Worm (Caenorhabditis elegans): Measurements from ENCODE around the gene acr-7.

The acr-7 gene

DNA sequence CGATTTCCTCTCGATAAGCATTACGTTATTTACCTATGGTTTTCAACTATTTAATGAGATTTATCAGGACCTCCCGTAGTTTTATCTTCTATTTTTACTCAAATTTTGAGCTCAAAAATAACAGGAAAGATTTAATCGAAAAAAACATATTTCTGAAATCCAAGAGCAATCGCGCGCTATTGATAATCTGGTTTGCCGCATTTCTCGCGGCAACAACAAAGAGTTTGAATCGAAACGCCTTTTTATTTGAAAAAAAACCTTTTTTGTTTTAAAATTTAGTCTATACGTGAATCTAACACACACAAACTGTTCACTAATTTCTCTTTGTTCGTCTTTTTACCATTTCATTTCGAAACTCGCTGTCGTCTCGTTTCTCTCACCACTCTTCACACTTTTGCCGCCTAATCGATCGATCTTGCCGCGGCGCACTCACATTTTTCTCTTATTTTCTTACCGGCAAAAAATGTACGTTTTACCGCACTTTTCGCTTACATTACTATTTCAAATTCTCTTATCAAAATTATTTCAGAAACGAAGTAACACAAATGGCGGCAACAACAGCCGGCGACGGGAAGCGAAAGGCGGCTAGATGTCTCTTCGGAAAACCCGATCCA, 33.3 kb downstream of the acr-7 start, which contains the start of gene cki-2:
Gene cki-2 (plus strand): TSS at position 337 of the 614 bp plus-strand sequence.
- TF ChIP-seq nhr-20 (tag; optimal IDR thresholded peaks at IDR 0.05) = peak; percentile 1
- TF ChIP-seq lsy-2 (tag; optimal IDR thresholded peaks at IDR 0.05) = peak in 1 of 2 experiments; percentile 49
- peak; percentile 21 to 64 for TF ChIP-seq efl-1 (optimal IDR thresholded peaks at IDR 0.05)
- peak; percentile 72 to 93 for TF ChIP-seq efl-1 (GFP tag; optimal IDR thresholded peaks at IDR 0.05 in 1 of 2)
- peak; percentile 23 to 84 (median 62) for TF ChIP-seq dpl-1 (GFP tag; optimal IDR thresholded peaks at IDR 0.05)
- TF ChIP-seq elt-2 (tag; optimal IDR thresholded peaks at IDR 0.05) = peak; percentile 5
- peak; percentile 25 for TF ChIP-seq lin-14 (GFP tag; optimal IDR thresholded peaks at IDR 0.05)
- peak; percentile 63 to 73 for TF ChIP-seq lin-35 (GFP tag; optimal IDR thresholded peaks at IDR 0.05)
- TF ChIP-seq snu-23 (GFP tag; optimal IDR thresholded peaks at IDR 0.05) = peak; percentile 14
- no peak for TF ChIP-seq C34B4.2 (tag; optimal IDR thresholded peaks at IDR 0.05)
- no peak for TF ChIP-seq unc-98 (GFP tag; IDR thresholded peaks at IDR 0.05)
- no peak for TF ChIP-seq unc-130 (tag; optimal IDR thresholded peaks at IDR 0.05)
- peak; percentile 41 for TF ChIP-seq blmp-1 (tag; optimal IDR thresholded peaks at IDR 0.05)

ce11 chrII:7815406-7815805, 34.2 kb downstream of the acr-7 start:
- no peak for TF ChIP-seq zip-4 (GFP tag; optimal IDR thresholded peaks at IDR 0.05)
- TF ChIP-seq nhr-85 (tag) = peak; percentile 61
- TF ChIP-seq tbx-2 (tag; optimal IDR thresholded peaks at IDR 0.05) = peak; percentile 79
- peak in 1 of 2 experiments; percentile 85 for TF ChIP-seq ztf-11 (tag; optimal IDR thresholded peaks at IDR 0.05)
- no peak for TF ChIP-seq elt-2 (tag; optimal IDR thresholded peaks at IDR 0.05)
- TF ChIP-seq lin-14 (GFP tag; optimal IDR thresholded peaks at IDR 0.05) = peak; percentile 18
- TF ChIP-seq vab-15 (tag; optimal IDR thresholded peaks at IDR 0.05) = peak; percentile 54
- TF ChIP-seq mep-1 (tag; optimal IDR thresholded peaks at IDR 0.05) = peak; percentile 9

ce11 chrII:7814915-7815314, 34.7 kb downstream of the acr-7 start:
- TF ChIP-seq pag-3 (tag; optimal IDR thresholded peaks at IDR 0.05; ENCODE audit: borderline replicate concordance, insufficient read depth) (no peak), tlp-1 (tag; optimal IDR thresholded peaks at IDR 0.05) (no peak), lin-35 (GFP tag; optimal IDR thresholded peaks at IDR 0.05) (no peak), lir-3 (tag; optimal IDR thresholded peaks at IDR 0.05; ENCODE audit: poor library complexity) (no peak), aly-2 (tag; optimal IDR thresholded peaks at IDR 0.05) (no peak), snu-23 (GFP tag; optimal IDR thresholded peaks at IDR 0.05) (no peak), dsc-1 (tag; optimal IDR thresholded peaks at IDR 0.05) (no peak), sptf-1 (tag; optimal IDR thresholded peaks at IDR 0.05) (no peak), nhr-20 (tag; optimal IDR thresholded peaks at IDR 0.05) (no peak), vab-15 (tag; optimal IDR thresholded peaks at IDR 0.05) (no peak), egl-13 (tag; optimal IDR thresholded peaks at IDR 0.05) (no peak), fos-1 (tag; optimal IDR thresholded peaks at IDR 0.05) (no peak), pqm-1 (tag; optimal IDR thresholded peaks at IDR 0.05) (no peak), lin-15B (tag; optimal IDR thresholded peaks at IDR 0.05) (no peak), isw-1 (GFP tag; IDR thresholded peaks at IDR 0.05) (no peak), ces-1 (GFP tag; optimal IDR thresholded peaks at IDR 0.05) (no peak), unc-30 (tag; optimal IDR thresholded peaks at IDR 0.05) (no peak), unc-98 (GFP tag; IDR thresholded peaks at IDR 0.05) (no peak), sup-37 (GFP tag; optimal IDR thresholded peaks at IDR 0.05) (no peak)

DNA sequence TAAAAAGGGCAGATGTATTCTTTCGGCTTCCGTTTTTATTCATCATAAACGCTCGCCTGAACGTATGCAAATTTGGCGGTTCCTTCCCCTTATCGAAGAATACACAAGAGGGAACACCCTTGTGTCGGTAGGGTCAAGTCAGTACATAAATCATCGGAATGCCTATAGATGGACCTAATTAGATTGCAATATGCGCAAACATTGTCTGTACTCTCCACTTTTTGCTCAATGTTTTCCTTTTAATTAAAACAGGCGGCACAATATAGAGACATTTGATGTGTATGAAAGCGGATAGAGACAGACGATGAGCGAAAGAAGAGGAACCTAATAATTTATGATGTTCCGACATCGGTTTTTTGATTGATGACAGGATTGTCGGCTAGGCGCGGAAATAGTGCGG, 35.4 kb downstream of the acr-7 start:
- TF ChIP-seq egl-27 (tag; optimal IDR thresholded peaks at IDR 0.05) (no peak), mef-2 (tag; optimal IDR thresholded peaks at IDR 0.05) (no peak), C34B4.2 (tag; optimal IDR thresholded peaks at IDR 0.05) (no peak), tlp-1 (tag; optimal IDR thresholded peaks at IDR 0.05) (no peak), rnt-1 (tag; optimal IDR thresholded peaks at IDR 0.05) (no peak), hpl-2 (GFP tag; optimal IDR thresholded peaks at IDR 0.05) (no peak), isw-1 (GFP tag; IDR thresholded peaks at IDR 0.05) (no peak), dpl-1 (GFP tag; optimal IDR thresholded peaks at IDR 0.05) (no peak), ceh-88 (GFP tag; IDR thresholded peaks at IDR 0.05) (no peak), tbx-2 (tag; optimal IDR thresholded peaks at IDR 0.05) (peak; percentile 49), elt-2 (tag; optimal IDR thresholded peaks at IDR 0.05) (no peak), ceh-82 (tag; optimal IDR thresholded peaks at IDR 0.05) (no peak), ztf-11 (tag; optimal IDR thresholded peaks at IDR 0.05) (peak in 1 of 2 experiments; percentile 47), unc-62 (GFP tag; optimal IDR thresholded peaks at IDR 0.05) (no peak), ztf-4 (tag; optimal IDR thresholded peaks at IDR 0.05) (no peak), xbp-1 (tag; optimal IDR thresholded peaks at IDR 0.05) (no peak), alr-1 (tag; optimal IDR thresholded peaks at IDR 0.05; ENCODE audit: borderline replicate concordance) (no peak), nhr-28 (tag; optimal IDR thresholded peaks at IDR 0.05) (no peak), C16A3.4 (tag; optimal IDR thresholded peaks at IDR 0.05) (no peak), fkh-10 (GFP tag; optimal IDR thresholded peaks at IDR 0.05) (no peak), lin-35 (GFP tag; optimal IDR thresholded peaks at IDR 0.05) (no peak)

Measured in whole organism, L1 larva.